Worm (Caenorhabditis elegans): ENCODE measurements around the gene msra-1.

The msra-1 gene

ce11 chrII:7358489-7358943 lies 5.3 kb downstream of the msra-1 start, which contains the start of gene insc-1:
TSS of gene insc-1 (plus strand) at chrII:7358893.
- TF ChIP-seq gmeb-1 (tag; optimal IDR thresholded peaks at IDR 0.05) (no peak), lin-11 (tag; optimal IDR thresholded peaks at IDR 0.05) (no peak), unc-62 (GFP tag; optimal IDR thresholded peaks at IDR 0.05) (no peak), blmp-1 (tag; optimal IDR thresholded peaks at IDR 0.05; ENCODE audit: insufficient read depth) (peak; percentile 7), ztf-11 (tag; optimal IDR thresholded peaks at IDR 0.05) (no peak)

- TF ChIP-seq unc-55 (GFP tag; optimal IDR thresholded peaks at IDR 0.05), result no peak
- TF ChIP-seq C34F6.9 (tag; optimal IDR thresholded peaks at IDR 0.05), result no peak
- TF ChIP-seq nhr-237 (tag; optimal IDR thresholded peaks at IDR 0.05), result no peak
- TF ChIP-seq mdl-1 (tag; optimal IDR thresholded peaks at IDR 0.05), result no peak
- TF ChIP-seq nhr-10 (tag; optimal IDR thresholded peaks at IDR 0.05), result no peak
- no peak for TF ChIP-seq egl-27 (tag; optimal IDR thresholded peaks at IDR 0.05)
- TF ChIP-seq ZK546.5 (tag; optimal IDR thresholded peaks at IDR 0.05), result no peak
- TF ChIP-seq elt-3 (tag; optimal IDR thresholded peaks at IDR 0.05), result no peak
- TF ChIP-seq nhr-11 (tag; optimal IDR thresholded peaks at IDR 0.05), result no peak
- no peak for TF ChIP-seq unc-39 (tag; optimal IDR thresholded peaks at IDR 0.05)
- TF ChIP-seq nhr-6 (tag; optimal IDR thresholded peaks at IDR 0.05), result no peak
- no peak for TF ChIP-seq sma-3 (GFP tag; optimal IDR thresholded peaks at IDR 0.05)
- no peak for TF ChIP-seq ztf-1 (GFP tag; conservative IDR thresholded peaks at IDR 0.05)
- no peak for TF ChIP-seq nhr-12 (tag; optimal IDR thresholded peaks at IDR 0.05)
- no peak for TF ChIP-seq skn-1 (tag; optimal IDR thresholded peaks at IDR 0.05)
- no peak for TF ChIP-seq peb-1 (tag; optimal IDR thresholded peaks at IDR 0.05)
- no peak for TF ChIP-seq nhr-129 (tag; optimal IDR thresholded peaks at IDR 0.05)
- TF ChIP-seq nhr-21 (tag; optimal IDR thresholded peaks at IDR 0.05), result no peak
- TF ChIP-seq elt-1 (tag; optimal IDR thresholded peaks at IDR 0.05), result no peak
These were observed 6.7 kb downstream of the msra-1 start for ce11 chrII:7357176-7357575.

ce11 chrII:7356773-7357172 lies 7.1 kb downstream of the msra-1 start:
- TF ChIP-seq lsy-2 (tag; optimal IDR thresholded peaks at IDR 0.05), result peak in 1 of 2 experiments; percentile 60
- TF ChIP-seq nhr-10 (tag; optimal IDR thresholded peaks at IDR 0.05), result no peak
- TF ChIP-seq C34F6.9 (tag; optimal IDR thresholded peaks at IDR 0.05), result peak; percentile 36
- no peak for TF ChIP-seq unc-62 (GFP tag; optimal IDR thresholded peaks at IDR 0.05)
- no peak for TF ChIP-seq ztf-4 (tag; optimal IDR thresholded peaks at IDR 0.05)
- TF ChIP-seq R02D3.7 (tag; optimal IDR thresholded peaks at IDR 0.05), result peak; percentile 66
- TF ChIP-seq unc-55 (GFP tag; optimal IDR thresholded peaks at IDR 0.05), result peak; percentile 58

ce11 chrII:7356326-7356725 lies 7.5 kb downstream of the msra-1 start, which contains the start of gene haf-2:
TSS of gene haf-2 (minus strand) at chrII:7356426.
- no peak for TF ChIP-seq alr-1 (tag; optimal IDR thresholded peaks at IDR 0.05)
- no peak for TF ChIP-seq lsy-2 (tag; optimal IDR thresholded peaks at IDR 0.05)
- TF ChIP-seq skn-1 (tag; optimal IDR thresholded peaks at IDR 0.05), result no peak

- TF ChIP-seq blmp-1 (tag; optimal IDR thresholded peaks at IDR 0.05; ENCODE audit: insufficient read depth) (no peak), sma-9 (GFP tag; optimal IDR thresholded peaks at IDR 0.05) (no peak), sma-9 (tag; optimal IDR thresholded peaks at IDR 0.05) (no peak), elt-1 (tag; optimal IDR thresholded peaks at IDR 0.05) (no peak), unc-39 (tag; optimal IDR thresholded peaks at IDR 0.05) (no peak), peb-1 (tag; optimal IDR thresholded peaks at IDR 0.05) (no peak), Y55F3AM.14 (GFP tag; optimal IDR thresholded peaks at IDR 0.05) (no peak), mab-5 (tag; optimal IDR thresholded peaks at IDR 0.05) (no peak), egl-27 (tag; optimal IDR thresholded peaks at IDR 0.05) (no peak), ZK546.5 (tag; optimal IDR thresholded peaks at IDR 0.05) (no peak), nhr-129 (tag; optimal IDR thresholded peaks at IDR 0.05) (no peak), ztf-4 (tag; optimal IDR thresholded peaks at IDR 0.05) (no peak), lin-39 (tag; optimal IDR thresholded peaks at IDR 0.05) (no peak), ceh-82 (tag; optimal IDR thresholded peaks at IDR 0.05) (no peak), snpc-4 (tag; optimal IDR thresholded peaks at IDR 0.05) (no peak), sem-4 (tag; optimal IDR thresholded peaks at IDR 0.05) (no peak), C34F6.9 (tag; optimal IDR thresholded peaks at IDR 0.05) (no peak), nhr-11 (tag; optimal IDR thresholded peaks at IDR 0.05) (no peak)
These were observed 10.8 kb downstream of the msra-1 start for ce11 chrII:7353027-7353426.

Measured in whole organism, L2 larva.